Worm (Caenorhabditis elegans) whole organism, early embryonic: ENCODE measurements around the gene F26F2.4.
A peak's percentile ranks its signal among the peaks of the same experiment; 100 is the strongest.

Experiments
- B0310.2 ChIP-seq: sonication (generic microtip); optimal IDR thresholded peaks from 2 replicates; lab custom pipeline; 2016; ENCODE audit warnings: mild to moderate bottlenecking, missing genetic modification characterization, missing compliant biosample characterization
- F13C5.2 ChIP-seq: sonication (generic microtip); optimal IDR thresholded peaks from 2 replicates; lab custom pipeline; 2017; ENCODE audit warnings: mild to moderate bottlenecking, missing genetic modification characterization, inconsistent platforms, missing compliant biosample characterization
- aly-1 ChIP-seq: sonication (generic microtip); optimal IDR thresholded peaks from 2 replicates; lab custom pipeline; 2016; ENCODE audit warnings: missing genetic modification characterization, missing compliant biosample characterization
- ama-1 ChIP-seq: fragments of 150-350 bp; optimal IDR thresholded peaks from 2 replicates; lab custom pipeline; 2014
- ceh-13 ChIP-seq: fragments of 200-800 bp; sonication (Bioruptor generic); optimal IDR thresholded peaks from 2 replicates; lab custom pipeline; 2018; ENCODE audit warnings: mild to moderate bottlenecking, missing genetic modification characterization, missing compliant biosample characterization
- ceh-36 ChIP-seq: sonication (generic microtip); optimal IDR thresholded peaks from 2 replicates; lab custom pipeline; 2016; ENCODE audit warnings: missing genetic modification characterization, inconsistent platforms, missing compliant biosample characterization
- ets-7 ChIP-seq: sonication (generic microtip); optimal IDR thresholded peaks from 2 replicates; lab custom pipeline; 2016; ENCODE audit warnings: missing genotype, missing genetic modification characterization, missing compliant biosample characterization
- flt-1 ChIP-seq: fragments of 200-800 bp; sonication (Bioruptor generic); IDR thresholded peaks from 2 replicates; pipeline ENCODE4 v1.3.6; 2022; ENCODE audit warnings: missing genetic modification characterization, missing compliant biosample characterization
- hmbx-1 ChIP-seq: sonication (generic microtip); optimal IDR thresholded peaks from 2 replicates; lab custom pipeline; 2016; ENCODE audit warnings: mild to moderate bottlenecking, missing genetic modification characterization, missing compliant biosample characterization
- hmg-4 ChIP-seq: fragments of 200-800 bp; sonication (Bioruptor generic); optimal IDR thresholded peaks from 2 replicates; lab custom pipeline; 2018; ENCODE audit warnings: mild to moderate bottlenecking, missing genetic modification characterization, missing compliant biosample characterization
- hnd-1 ChIP-seq: sonication (generic microtip); optimal IDR thresholded peaks from 2 replicates; lab custom pipeline; 2016; ENCODE audit warnings: missing genetic modification characterization, missing compliant biosample characterization
- pes-1 ChIP-seq: fragments of 200-800 bp; sonication (Bioruptor generic); IDR thresholded peaks from 2 replicates; pipeline ENCODE4 v1.3.6; 2022; ENCODE audit warnings: missing genetic modification reagents, missing genetic modification characterization, missing compliant biosample characterization
- scrt-1 ChIP-seq: fragments of 200-800 bp; sonication (Bioruptor generic); IDR thresholded peaks from 2 replicates; pipeline ENCODE4 v1.3.6; 2022; ENCODE audit warnings: missing genetic modification characterization, missing compliant biosample characterization
- sea-1 ChIP-seq: fragments of 200-800 bp; sonication (Bioruptor generic); conservative IDR thresholded peaks from 2 replicates; pipeline ENCODE4 v1.3.6; 2022; ENCODE audit warnings: missing genetic modification characterization, missing compliant biosample characterization
- tbx-11 ChIP-seq: fragments of 200-800 bp; sonication (Bioruptor generic); IDR thresholded peaks from 2 replicates; pipeline ENCODE4 v1.3.6; 2022; ENCODE audit warnings: missing genetic modification characterization, missing compliant biosample characterization
- tbx-37 ChIP-seq: fragments of 200-800 bp; sonication (Bioruptor generic); conservative IDR thresholded peaks from 2 replicates; pipeline ENCODE4 v1.3.6; 2022; ENCODE audit warnings: missing genetic modification reagents, missing genetic modification characterization, missing compliant biosample characterization
- tra-4 ChIP-seq: sonication (generic microtip); optimal IDR thresholded peaks from 2 replicates; lab custom pipeline; 2017; ENCODE audit warnings: missing genetic modification characterization, missing compliant biosample characterization

Gene F26F2.4

DNA sequence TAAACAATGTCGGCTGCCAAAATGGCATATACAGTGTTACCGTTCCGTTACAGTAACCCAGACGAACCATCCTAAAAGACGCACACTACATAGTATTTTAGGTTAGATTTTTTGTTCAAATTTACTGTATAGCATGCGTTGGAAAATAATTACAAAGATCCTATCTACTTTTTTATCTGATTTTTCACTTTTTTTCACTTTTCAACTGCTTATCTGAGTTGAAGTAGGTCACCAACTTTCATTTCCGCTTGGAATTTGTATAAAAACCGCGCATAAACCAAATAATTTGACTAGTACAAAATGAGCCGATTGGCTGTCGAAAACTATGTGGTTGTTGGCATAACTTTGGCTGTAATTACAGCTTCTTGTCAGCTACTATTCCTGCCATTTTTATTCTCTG is 30.7 kb downstream of the F26F2.4 start, which contains the start of gene col-163:
Gene col-163, plus strand, starts transcription at position 301 of the 400 bp plus-strand sequence.
- TF ChIP-seq hmg-4 (GFP tag; lab: Kevin White, UChicago) (no peak), F13C5.2 (tag; lab: Kevin White, UChicago) (no peak), tbx-11 (GFP tag; lab: Robert Waterston, UW) (no peak), pes-1 (GFP tag; lab: Robert Waterston, UW) (no peak), ama-1 (lab: Kevin White, UChicago) (no peak), B0310.2 (no peak), scrt-1 (GFP tag; lab: Robert Waterston, UW) (no peak), ceh-36 (no peak), tra-4 (tag; lab: Kevin White, UChicago) (no peak), hnd-1 (no peak), aly-1 (tag; lab: Kevin White, UChicago) (no peak), ceh-13 (GFP tag; lab: Kevin White, UChicago) (no peak), tbx-37 (GFP tag; lab: Robert Waterston, UW) (no peak), sea-1 (GFP tag; lab: Robert Waterston, UW) (no peak), flt-1 (GFP tag; lab: Robert Waterston, UW) (no peak)

DNA sequence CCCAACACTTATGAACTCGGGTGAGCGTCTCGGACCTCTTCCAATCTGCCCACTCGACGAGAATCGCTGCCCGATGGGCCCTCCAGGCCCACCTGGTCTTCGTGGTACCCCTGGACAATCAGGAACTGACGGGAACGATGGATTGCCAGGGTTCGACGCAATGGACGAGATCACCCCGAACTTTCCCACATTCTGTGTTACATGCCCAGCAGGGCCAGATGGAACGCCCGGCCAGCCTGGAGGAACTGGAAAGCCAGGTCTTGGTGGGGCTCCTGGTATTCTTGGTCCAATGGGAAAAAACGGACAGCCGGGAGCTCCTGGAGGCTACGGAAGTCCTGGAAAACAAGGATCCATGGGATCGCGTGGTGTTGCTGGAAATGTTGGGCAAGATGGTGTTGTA is 31.6 kb downstream of the F26F2.4 start:
- no peak for TF ChIP-seq hmg-4 (GFP tag; lab: Kevin White, UChicago)
- TF ChIP-seq flt-1 (GFP tag; lab: Robert Waterston, UW) = no peak
- no peak for TF ChIP-seq ceh-36
- TF ChIP-seq sea-1 (GFP tag; lab: Robert Waterston, UW) = no peak
- TF ChIP-seq ceh-13 (GFP tag; lab: Kevin White, UChicago) = no peak
- TF ChIP-seq scrt-1 (GFP tag; lab: Robert Waterston, UW) = no peak
- TF ChIP-seq tbx-11 (GFP tag; lab: Robert Waterston, UW) = no peak
- no peak for TF ChIP-seq ets-7 (tag; lab: Kevin White, UChicago)
- no peak for TF ChIP-seq tbx-37 (GFP tag; lab: Robert Waterston, UW)
- TF ChIP-seq pes-1 (GFP tag; lab: Robert Waterston, UW) = no peak
- no peak for TF ChIP-seq hmbx-1 (tag; lab: Kevin White, UChicago)
- TF ChIP-seq hnd-1 = no peak
- no peak for TF ChIP-seq ama-1 (lab: Kevin White, UChicago)
- no peak for TF ChIP-seq B0310.2
- no peak for TF ChIP-seq tra-4 (tag; lab: Kevin White, UChicago)

DNA sequence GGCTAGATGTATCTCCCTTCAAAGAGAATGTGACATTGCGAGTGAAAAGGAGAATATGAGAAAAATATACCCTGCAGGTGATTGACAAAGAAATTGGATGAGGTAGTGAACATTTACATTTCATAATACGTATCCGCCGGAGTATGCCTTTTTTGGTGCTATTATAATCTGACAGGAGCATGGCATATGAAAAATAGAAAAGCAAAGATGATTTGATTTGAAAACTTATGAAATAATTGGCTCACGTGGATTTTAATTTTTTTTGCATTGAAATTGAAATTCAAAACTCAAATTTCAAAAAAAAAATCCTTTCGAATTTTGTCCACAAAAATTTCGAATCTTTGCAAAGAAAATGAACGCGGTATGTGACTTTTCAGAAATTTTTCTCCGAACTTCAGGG is 33.9 kb downstream of the F26F2.4 start, which contains the start of gene ttr-11:
Gene ttr-11, plus strand, starts transcription at position 301 of the 400 bp plus-strand sequence.
- TF ChIP-seq B0310.2 = no peak
- no peak for TF ChIP-seq F13C5.2 (tag; lab: Kevin White, UChicago)
- TF ChIP-seq hmbx-1 (tag; lab: Kevin White, UChicago) = no peak
- TF ChIP-seq tbx-11 (GFP tag; lab: Robert Waterston, UW) = no peak
- TF ChIP-seq scrt-1 (GFP tag; lab: Robert Waterston, UW) = no peak
- TF ChIP-seq sea-1 (GFP tag; lab: Robert Waterston, UW) = no peak
- no peak for TF ChIP-seq hnd-1
- no peak for TF ChIP-seq hmg-4 (GFP tag; lab: Kevin White, UChicago)

DNA sequence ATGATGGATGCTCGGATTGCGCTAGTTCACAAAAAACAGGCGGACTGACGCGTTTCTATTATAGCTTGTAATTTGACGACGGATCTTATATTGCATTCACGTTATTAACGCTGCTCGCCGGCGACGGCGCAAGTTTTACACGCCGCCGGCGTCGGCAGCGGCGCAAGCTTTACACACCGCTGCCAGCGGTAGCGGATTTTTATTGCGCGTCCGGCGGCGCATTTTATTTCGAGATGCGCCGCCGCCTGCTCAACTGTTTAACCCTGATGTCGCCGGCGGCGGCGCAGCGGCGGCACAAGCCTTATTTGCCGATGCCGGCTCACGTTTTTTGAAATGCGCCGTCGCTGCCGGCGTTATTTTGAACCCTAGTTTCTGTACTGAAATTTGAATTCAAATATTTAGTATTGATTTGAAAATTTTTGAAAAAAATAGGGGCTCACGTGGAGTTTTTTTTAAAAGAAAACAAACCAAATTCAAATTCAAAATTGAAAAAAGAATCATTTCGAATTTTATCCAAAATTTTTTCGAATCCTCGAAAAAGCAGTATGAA is 35.6 kb downstream of the F26F2.4 start, which contains the start of gene ttr-57:
Gene ttr-57, plus strand, starts transcription at position 500 of the 550 bp plus-strand sequence.
- TF ChIP-seq ets-7 (tag; lab: Kevin White, UChicago) = no peak
- TF ChIP-seq F13C5.2 (tag; lab: Kevin White, UChicago) = no peak
- no peak for TF ChIP-seq ama-1 (lab: Kevin White, UChicago)
- TF ChIP-seq pes-1 (GFP tag; lab: Robert Waterston, UW) = peak; percentile 36; the same call in 1 of the 2 replicates

DNA sequence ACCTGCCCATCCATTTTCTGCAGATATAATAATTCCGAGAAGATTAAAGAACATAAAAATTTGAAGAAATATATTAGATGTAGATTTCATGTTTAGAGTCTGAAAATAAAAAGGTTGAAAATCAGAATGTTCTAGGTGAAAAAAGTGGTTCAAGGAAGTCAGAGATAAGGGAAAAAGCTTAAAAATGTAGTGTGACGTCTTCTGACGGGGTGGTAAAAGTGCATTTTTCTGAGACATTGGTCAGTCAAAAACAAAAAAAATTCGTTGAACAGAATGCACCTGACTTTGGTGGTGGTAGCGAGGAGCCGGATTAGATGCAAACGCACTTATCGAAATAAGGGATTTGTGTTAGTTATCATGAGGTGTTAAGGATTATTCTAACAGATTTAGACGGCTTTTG is 37.5 kb downstream of the F26F2.4 start, which contains the start of gene F46B3.23:
Gene F46B3.23, minus strand, starts transcription at position 101 of the 400 bp plus-strand sequence.
- TF ChIP-seq ama-1 (lab: Kevin White, UChicago) = no peak
- TF ChIP-seq hnd-1 = no peak
- TF ChIP-seq tbx-37 (GFP tag; lab: Robert Waterston, UW) = no peak
- no peak for TF ChIP-seq B0310.2
- no peak for TF ChIP-seq hmg-4 (GFP tag; lab: Kevin White, UChicago)
- no peak for TF ChIP-seq flt-1 (GFP tag; lab: Robert Waterston, UW)
- TF ChIP-seq F13C5.2 (tag; lab: Kevin White, UChicago) = no peak
- no peak for TF ChIP-seq tra-4 (tag; lab: Kevin White, UChicago)
- no peak for TF ChIP-seq tbx-11 (GFP tag; lab: Robert Waterston, UW)
- no peak for TF ChIP-seq pes-1 (GFP tag; lab: Robert Waterston, UW)
- TF ChIP-seq aly-1 (tag; lab: Kevin White, UChicago) = no peak
- no peak for TF ChIP-seq ceh-13 (GFP tag; lab: Kevin White, UChicago)
- TF ChIP-seq sea-1 (GFP tag; lab: Robert Waterston, UW) = no peak
- no peak for TF ChIP-seq ets-7 (tag; lab: Kevin White, UChicago)
- TF ChIP-seq hmbx-1 (tag; lab: Kevin White, UChicago) = no peak

DNA sequence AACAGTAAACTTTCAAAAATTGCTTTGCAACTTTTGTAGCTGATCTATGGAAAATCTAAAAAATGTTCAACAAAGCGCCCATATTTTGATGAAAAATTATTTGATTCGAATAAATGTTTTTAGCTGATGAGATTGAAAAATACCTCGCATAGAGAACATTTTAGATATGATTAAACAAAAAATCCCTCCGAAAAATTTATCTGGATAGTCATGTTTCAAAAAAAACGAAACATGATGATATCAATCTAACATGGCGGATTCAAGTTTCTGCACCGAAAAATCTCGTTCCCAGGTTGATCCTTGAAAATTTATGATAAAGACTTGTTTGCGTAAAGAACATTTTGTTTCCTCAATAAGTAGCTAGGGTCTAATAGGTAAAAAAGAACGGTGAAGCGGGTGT is 39.6 kb downstream of the F26F2.4 start, which contains the start of gene ttr-12:
Gene ttr-12, minus strand, starts transcription at position 101 of the 400 bp plus-strand sequence.
- no peak for TF ChIP-seq B0310.2
- no peak for TF ChIP-seq scrt-1 (GFP tag; lab: Robert Waterston, UW)
- no peak for TF ChIP-seq pes-1 (GFP tag; lab: Robert Waterston, UW)
- no peak for TF ChIP-seq hmbx-1 (tag; lab: Kevin White, UChicago)
- TF ChIP-seq ama-1 (lab: Kevin White, UChicago) = no peak
- TF ChIP-seq F13C5.2 (tag; lab: Kevin White, UChicago) = no peak
- TF ChIP-seq ceh-36 = no peak
- no peak for TF ChIP-seq ets-7 (tag; lab: Kevin White, UChicago)
- TF ChIP-seq hnd-1 = no peak

DNA sequence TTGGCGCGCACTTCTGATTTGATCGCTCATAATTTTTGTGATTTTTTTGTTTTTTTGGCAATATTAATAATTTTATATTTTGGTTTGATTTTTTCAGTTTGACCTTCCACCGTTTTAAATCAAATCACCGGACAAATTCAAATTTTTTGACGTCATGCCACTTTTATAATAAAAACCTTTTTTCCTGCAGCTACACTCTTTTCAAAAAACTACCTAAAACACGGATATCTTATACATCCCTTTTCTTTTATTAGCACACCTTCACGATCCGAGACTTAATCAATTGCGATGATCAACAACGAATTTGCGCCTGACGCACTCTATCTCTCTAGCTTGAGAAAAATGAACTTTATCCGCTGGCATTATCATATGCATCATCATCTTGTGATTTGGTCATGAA is 40.4 kb downstream of the F26F2.4 start, which contains the start of gene grd-2:
Gene grd-2, plus strand, starts transcription at position 301 of the 400 bp plus-strand sequence.
- TF ChIP-seq ceh-36 (no peak), ceh-13 (GFP tag; lab: Kevin White, UChicago) (no peak), sea-1 (GFP tag; lab: Robert Waterston, UW) (no peak), scrt-1 (GFP tag; lab: Robert Waterston, UW) (no peak), tbx-37 (GFP tag; lab: Robert Waterston, UW) (no peak), aly-1 (tag; lab: Kevin White, UChicago) (no peak), pes-1 (GFP tag; lab: Robert Waterston, UW) (no peak), flt-1 (GFP tag; lab: Robert Waterston, UW) (no peak), tra-4 (tag; lab: Kevin White, UChicago) (no peak), hmbx-1 (tag; lab: Kevin White, UChicago) (no peak), B0310.2 (no peak), tbx-11 (GFP tag; lab: Robert Waterston, UW) (no peak)
